Worm (Caenorhabditis elegans) whole organism, late embryonic: ENCODE data around the gene gsy-1.

ENCODE experiments used
- ama-1 ChIP-seq: fragments of 150-350 bp; optimal IDR thresholded peaks from 2 replicates; lab custom pipeline; 2014
- hlh-30 ChIP-seq: sonication (generic microtip); optimal IDR thresholded peaks from 2 replicates; lab custom pipeline; 2017; ENCODE audit warnings: antibody characterized with exemption, missing genetic modification characterization, missing compliant biosample characterization; ENCODE audit not compliant: insufficient read depth
- unc-86 ChIP-seq: sonication (generic microtip); optimal IDR thresholded peaks from 2 replicates; lab custom pipeline; 2016; ENCODE audit warnings: missing genetic modification characterization, missing compliant biosample characterization

- no peak for TF ChIP-seq unc-86
- TF ChIP-seq hlh-30 (tag; lab: Kevin White, UChicago): peak; percentile 21
- TF ChIP-seq ama-1: no peak
These were observed 776 bp upstream of the gsy-1 start for ce11 chrII:12878697-12879096.
